Fruit fly (Drosophila melanogaster) whole organism, embryonic: ENCODE measurements around the gene PGRP-LA.

ENCODE experiments used
- Ada2b ChIP-seq: fragments of 200-800 bp; sonication (Bioruptor generic); IDR thresholded peaks from 2 replicates; pipeline ENCODE4 v1.3.6; 2022; ENCODE audit warnings: missing biosample characterization, missing genetic modification characterization
- Atf6 ChIP-seq: fragments of 200-800 bp; sonication (Bioruptor generic); IDR thresholded peaks from 2 replicates; pipeline ENCODE4 v1.3.6; 2022; ENCODE audit warnings: missing biosample characterization, missing genetic modification characterization
- Bdp1 ChIP-seq: fragments of 200-800 bp; sonication (Bioruptor generic); optimal IDR thresholded peaks from 3 replicates; lab custom pipeline; 2016; ENCODE audit warnings: missing biosample characterization, missing genetic modification characterization
- CG10209 ChIP-seq: fragments of 200-800 bp; sonication (Bioruptor generic); optimal IDR thresholded peaks from 3 replicates; lab custom pipeline; 2017; ENCODE audit warnings: missing biosample characterization, mild to moderate bottlenecking, missing genetic modification characterization, missing genetic modification reagents
- CG11696 ChIP-seq: fragments of 200-800 bp; sonication (Bioruptor generic); IDR thresholded peaks from 2 replicates; pipeline ENCODE4 v1.3.6; 2022; ENCODE audit warnings: missing biosample characterization, missing genetic modification characterization
- CG12155 ChIP-seq: fragments of 200-800 bp; sonication (Bioruptor generic); optimal IDR thresholded peaks from 3 replicates; lab custom pipeline; 2016; ENCODE audit warnings: missing biosample characterization, missing genetic modification characterization
- CG12236 ChIP-seq: fragments of 200-800 bp; sonication (Bioruptor generic); optimal IDR thresholded peaks from 2 replicates; lab custom pipeline; 2016; ENCODE audit warnings: missing biosample characterization, missing genetic modification characterization
- CG14667 ChIP-seq: fragments of 200-800 bp; sonication (Bioruptor generic); IDR thresholded peaks from 2 replicates; pipeline ENCODE4 v1.3.6; 2022; ENCODE audit warnings: missing biosample characterization, missing genetic modification characterization
- CG17385 ChIP-seq: fragments of 200-800 bp; sonication (Bioruptor generic); optimal IDR thresholded peaks from 3 replicates; lab custom pipeline; 2018; ENCODE audit warnings: missing biosample characterization, mild to moderate bottlenecking, missing genetic modification characterization
- CG17912 ChIP-seq: fragments of 200-800 bp; sonication (Bioruptor generic); optimal IDR thresholded peaks from 2 replicates; lab custom pipeline; 2018; ENCODE audit warnings: missing biosample characterization, mild to moderate bottlenecking, missing genetic modification characterization
- CG18476 ChIP-seq: fragments of 200-800 bp; sonication (Bioruptor generic); optimal IDR thresholded peaks from 2 replicates; lab custom pipeline; 2016; ENCODE audit warnings: missing biosample characterization, mild to moderate bottlenecking, missing genetic modification characterization
- CG2889 ChIP-seq: fragments of 200-800 bp; sonication (Bioruptor generic); IDR thresholded peaks from 3 replicates; pipeline ENCODE4 v1.3.6; 2022; ENCODE audit warnings: missing biosample characterization, missing genetic modification characterization
- CG3281 ChIP-seq: fragments of 200-800 bp; sonication (Bioruptor generic); optimal IDR thresholded peaks from 3 replicates; lab custom pipeline; 2017; ENCODE audit warnings: missing biosample characterization, mild to moderate bottlenecking, missing genetic modification characterization
- CG33213 ChIP-seq: fragments of 200-800 bp; sonication (Bioruptor generic); optimal IDR thresholded peaks from 3 replicates; lab custom pipeline; 2016; ENCODE audit warnings: missing biosample characterization, missing genetic modification characterization
- CG33557 ChIP-seq: fragments of 200-800 bp; sonication (Bioruptor generic); optimal IDR thresholded peaks from 2 replicates; lab custom pipeline; 2019; ENCODE audit warnings: missing biosample characterization, mild to moderate bottlenecking, missing genetic modification characterization, moderate library complexity
- CG3407 ChIP-seq: fragments of 200-800 bp; sonication (Bioruptor generic); optimal IDR thresholded peaks from 2 replicates; lab custom pipeline; 2018; ENCODE audit warnings: missing biosample characterization, mild to moderate bottlenecking, missing genetic modification characterization
- CG34422 ChIP-seq: fragments of 200-800 bp; sonication (Bioruptor generic); IDR thresholded peaks from 3 replicates; pipeline ENCODE4 v1.3.6; 2022; ENCODE audit warnings: missing biosample characterization, missing genetic modification characterization
- CG42726 ChIP-seq: fragments of 200-800 bp; sonication (Bioruptor generic); IDR thresholded peaks from 2 replicates; pipeline ENCODE4 v1.3.6; 2022; ENCODE audit warnings: missing biosample characterization, missing genetic modification characterization; ENCODE audit not compliant: partially characterized antibody
- CG5180 ChIP-seq: fragments of 200-800 bp; sonication (Bioruptor generic); optimal IDR thresholded peaks from 3 replicates; lab custom pipeline; 2017; ENCODE audit warnings: missing biosample characterization, missing genetic modification characterization, mild to moderate bottlenecking, moderate library complexity, missing genetic modification reagents
- CG9609 ChIP-seq: fragments of 200-800 bp; sonication (Bioruptor generic); optimal IDR thresholded peaks from 3 replicates; lab custom pipeline; 2016; ENCODE audit warnings: missing biosample characterization, missing genetic modification characterization
- CG9932 ChIP-seq: fragments of 200-800 bp; sonication (Bioruptor generic); IDR thresholded peaks from 2 replicates; pipeline ENCODE4 v1.3.6; 2022; ENCODE audit warnings: missing biosample characterization, missing genetic modification characterization
- D19B ChIP-seq: fragments of 200-800 bp; sonication (Bioruptor generic); optimal IDR thresholded peaks from 2 replicates; lab custom pipeline; 2017; ENCODE audit warnings: missing biosample characterization, mild to moderate bottlenecking, missing genetic modification characterization
- Dll ChIP-seq: fragments of 200-800 bp; sonication (Bioruptor generic); IDR thresholded peaks from 4 replicates; pipeline ENCODE4 v1.3.6; 2022; ENCODE audit warnings: missing biosample characterization, missing genetic modification characterization; ENCODE audit not compliant: partially characterized antibody
- Fer3 ChIP-seq: fragments of 200-800 bp; sonication (Bioruptor generic); optimal IDR thresholded peaks from 2 replicates; lab custom pipeline; 2018; ENCODE audit warnings: missing biosample characterization, mild to moderate bottlenecking, missing genetic modification characterization, moderate library complexity
- H2.0 ChIP-seq: fragments of 200-800 bp; sonication (Bioruptor generic); IDR thresholded peaks from 2 replicates; pipeline ENCODE4 v1.3.6; 2022; ENCODE audit warnings: missing biosample characterization, missing genetic modification characterization
- MESR4 ChIP-seq: fragments of 200-800 bp; sonication (Bioruptor generic); optimal IDR thresholded peaks from 2 replicates; lab custom pipeline; 2018; ENCODE audit warnings: missing biosample characterization, mild to moderate bottlenecking, missing genetic modification characterization, moderate library complexity
- Mad ChIP-seq: fragments of 200-800 bp; sonication (Bioruptor generic); optimal IDR thresholded peaks from 2 replicates; lab custom pipeline; 2016; ENCODE audit warnings: missing biosample characterization, missing genetic modification characterization
- NK7.1 ChIP-seq: fragments of 200-800 bp; sonication (Bioruptor generic); optimal IDR thresholded peaks from 3 replicates; lab custom pipeline; 2016; ENCODE audit warnings: missing biosample characterization, missing genetic modification characterization
- Optix ChIP-seq: fragments of 200-800 bp; sonication (Bioruptor generic); IDR thresholded peaks from 3 replicates; pipeline ENCODE4 v1.3.6; 2022; ENCODE audit warnings: missing biosample characterization, missing genetic modification characterization
- Sry-β ChIP-seq: fragments of 200-800 bp; sonication (Bioruptor generic); optimal IDR thresholded peaks from 2 replicates; lab custom pipeline; 2018; ENCODE audit warnings: missing biosample characterization, mild to moderate bottlenecking, missing genetic modification characterization, moderate library complexity
- bigmax ChIP-seq: fragments of 200-800 bp; sonication (Bioruptor generic); optimal IDR thresholded peaks from 2 replicates; lab custom pipeline; 2018; ENCODE audit warnings: missing biosample characterization, mild to moderate bottlenecking, missing genetic modification characterization
- br ChIP-seq: fragments of >200 bp; optimal IDR thresholded peaks from 2 replicates; lab custom pipeline; 2017
- bsh ChIP-seq, 2 experiments: fragments of 200-800 bp; sonication (Bioruptor generic); optimal IDR thresholded peaks; 2 replicates each; lab custom pipeline; 2017 to 2018; ENCODE audit warnings: mild to moderate bottlenecking in 2 of 2, missing biosample characterization in 2 of 2, missing genetic modification characterization in 2 of 2, moderate library complexity in 1 of 2
- chinmo ChIP-seq: fragments of 200-800 bp; sonication (Bioruptor generic); IDR thresholded peaks from 4 replicates; pipeline ENCODE4 v1.3.6; 2022; ENCODE audit warnings: missing biosample characterization, missing genetic modification characterization; ENCODE audit not compliant: partially characterized antibody
- ci ChIP-seq: fragments of 200-800 bp; sonication (Bioruptor generic); IDR thresholded peaks from 3 replicates; pipeline ENCODE4 v1.3.6; 2022; ENCODE audit warnings: missing biosample characterization, missing genetic modification characterization
- exex ChIP-seq: fragments of 200-800 bp; sonication (Bioruptor generic); optimal IDR thresholded peaks from 4 replicates; lab custom pipeline; 2018; ENCODE audit warnings: missing biosample characterization, mild to moderate bottlenecking, missing genetic modification characterization, moderate library complexity
- fu2 ChIP-seq: fragments of 200-800 bp; sonication (Bioruptor generic); optimal IDR thresholded peaks from 2 replicates; lab custom pipeline; 2016; ENCODE audit warnings: missing biosample characterization, missing genetic modification characterization
- insv ChIP-seq, 2 experiments: fragments of 200-800 bp; sonication (Bioruptor generic); optimal IDR thresholded peaks; 3 replicates each; lab custom pipeline; 2016 to 2018; ENCODE audit warnings: missing biosample characterization in 2 of 2, missing genetic modification characterization in 2 of 2
- inv ChIP-seq: fragments of 200-800 bp; sonication (Bioruptor generic); IDR thresholded peaks from 2 replicates; pipeline ENCODE4 v1.3.6; 2022; ENCODE audit warnings: missing biosample characterization, missing genetic modification characterization; ENCODE audit not compliant: partially characterized antibody
- nau ChIP-seq: fragments of 200-800 bp; sonication (Bioruptor generic); optimal IDR thresholded peaks from 3 replicates; lab custom pipeline; 2017; ENCODE audit warnings: missing biosample characterization, mild to moderate bottlenecking, missing genetic modification characterization, missing genetic modification reagents
- pnt ChIP-seq: fragments of 200-800 bp; sonication (Bioruptor generic); optimal IDR thresholded peaks from 3 replicates; lab custom pipeline; 2016; ENCODE audit warnings: missing biosample characterization, missing genetic modification characterization
- rib ChIP-seq: fragments of 200-800 bp; sonication (Bioruptor generic); IDR thresholded peaks from 2 replicates; pipeline ENCODE4 v1.3.6; 2022; ENCODE audit warnings: missing biosample characterization, missing genetic modification characterization
- sc ChIP-seq, 3 experiments: fragments of >200 bp in 2 of 3; fragments of 200-800 bp in 1 of 3; sonication (Bioruptor generic) in 1 of 3; optimal IDR thresholded peaks; 2 replicates in 2 of 3; 3 replicates in 1 of 3; lab custom pipeline; 2017; ENCODE audit warnings: mild to moderate bottlenecking in 1 of 3, missing biosample characterization in 1 of 3, missing genetic modification characterization in 1 of 3, missing genetic modification reagents in 1 of 3
- sisA ChIP-seq: fragments of 200-800 bp; sonication (Bioruptor generic); IDR thresholded peaks from 2 replicates; pipeline ENCODE4 v1.3.6; 2022; ENCODE audit warnings: missing biosample characterization, missing genetic modification characterization
- slbo ChIP-seq: fragments of 200-800 bp; sonication (Bioruptor generic); IDR thresholded peaks from 2 replicates; pipeline ENCODE4 v1.3.6; 2022; ENCODE audit warnings: missing biosample characterization, missing genetic modification characterization
- sna ChIP-seq: fragments of 200-800 bp; sonication (Bioruptor generic); IDR thresholded peaks from 2 replicates; pipeline ENCODE4 v1.3.6; 2022; ENCODE audit warnings: missing biosample characterization, missing genetic modification characterization; ENCODE audit not compliant: partially characterized antibody
- sob ChIP-seq: fragments of 200-800 bp; sonication (Bioruptor generic); IDR thresholded peaks from 2 replicates; pipeline ENCODE4 v1.3.6; 2022; ENCODE audit warnings: missing biosample characterization, missing genetic modification characterization
- vnd ChIP-seq: fragments of 200-800 bp; sonication (Bioruptor generic); IDR thresholded peaks from 3 replicates; pipeline ENCODE4 v1.3.6; 2022; ENCODE audit warnings: missing biosample characterization, missing genetic modification characterization; ENCODE audit not compliant: partially characterized antibody

PGRP-LA gene

dm6 chr3L:9377198-9378035, 43.3 kb downstream of the PGRP-LA start, which contains the start of gene Hsp26 (continued):
- TF ChIP-seq CG11696 (GFP tag; lab: Robert Waterston, UW): peak; percentile 65
- TF ChIP-seq CG34422 (GFP tag; lab: Robert Waterston, UW): peak; percentile 86; the same call in 2 of the 3 replicates
- peak; percentile 83 for TF ChIP-seq CG12155
- peak; percentile 72 for TF ChIP-seq CG33213 (GFP tag; lab: Kevin White, UChicago)
- TF ChIP-seq sob (GFP tag; lab: Robert Waterston, UW): peak; percentile 82
- TF ChIP-seq CG9609 (GFP tag; lab: Kevin White, UChicago): peak; percentile 82
- peak; percentile 79 for TF ChIP-seq H2.0 (GFP tag; lab: Robert Waterston, UW)
- peak; percentile 70 for TF ChIP-seq Bdp1 (GFP tag; lab: Kevin White, UChicago)
- peak; percentile 63; the same call in 2 of the 3 replicates for TF ChIP-seq CG2889 (GFP tag; lab: Robert Waterston, UW)
- TF ChIP-seq CG18476 (GFP tag; lab: Kevin White, UChicago): peak; percentile 74
- TF ChIP-seq Dll (GFP tag; lab: Robert Waterston, UW): peak; percentile 30; the same call in 2 of the 4 replicates
- TF ChIP-seq D19B (GFP tag; lab: Kevin White, UChicago): peak; percentile 54
- TF ChIP-seq nau: peak; percentile 87
- TF ChIP-seq bigmax (GFP tag; lab: Kevin White, UChicago): peak; percentile 62
- TF ChIP-seq sc (optimal IDR thresholded peaks at IDR 0.05; lab: Kevin White, UChicago): no peak
- peak; percentile 72 for TF ChIP-seq sc (GFP tag; optimal IDR thresholded peaks at IDR 0.05; lab: Kevin White, UChicago)
- peak; percentile 85 for TF ChIP-seq pnt
- no peak for TF ChIP-seq CG17912
- TF ChIP-seq ci (GFP tag; lab: Robert Waterston, UW): peak; percentile 96
- TF ChIP-seq fu2: peak; percentile 83
- TF ChIP-seq CG42726 (GFP tag; lab: Robert Waterston, UW): no peak
- TF ChIP-seq CG9932 (GFP tag; lab: Robert Waterston, UW): peak; percentile 61
- TF ChIP-seq vnd (GFP tag; lab: Robert Waterston, UW): no peak
- TF ChIP-seq Fer3: peak; percentile 65
- TF ChIP-seq Mad (GFP tag; lab: Kevin White, UChicago): peak; percentile 61
- TF ChIP-seq br (lab: Kevin White, UChicago): no peak
- TF ChIP-seq exex (tag; lab: Kevin White, UChicago): no peak
- TF ChIP-seq sna: no peak
- TF ChIP-seq MESR4 (GFP tag; lab: Kevin White, UChicago): peak; percentile 3
- TF ChIP-seq Ada2b (GFP tag; lab: Robert Waterston, UW): peak; percentile 84
- peak; percentile 78 for TF ChIP-seq CG3407 (GFP tag; lab: Kevin White, UChicago)
- peak; percentile 71 for TF ChIP-seq CG14667 (GFP tag; lab: Robert Waterston, UW)
- TF ChIP-seq CG17385: peak; percentile 85
- TF ChIP-seq rib (GFP tag; lab: Robert Waterston, UW): peak; percentile 75
- peak; percentile 74 for TF ChIP-seq sisA
- TF ChIP-seq insv (GFP tag; optimal IDR thresholded peaks at IDR 0.05; lab: Kevin White, UChicago): no peak
- TF ChIP-seq bsh (GFP tag; optimal IDR thresholded peaks at IDR 0.05; lab: Kevin White, UChicago): peak; percentile 74 to 93
- peak; percentile 21 for TF ChIP-seq CG33557
- peak; percentile 84 for TF ChIP-seq CG3281 (GFP tag; lab: Kevin White, UChicago)
- TF ChIP-seq CG10209: peak; percentile 80
- peak; percentile 70 for TF ChIP-seq NK7.1 (GFP tag; lab: Kevin White, UChicago)
- TF ChIP-seq chinmo (GFP tag; lab: Robert Waterston, UW): peak; percentile 86; the same call in 2 of the 4 replicates
- peak; percentile 85 for TF ChIP-seq slbo (GFP tag; lab: Robert Waterston, UW)
- TF ChIP-seq Sry-β: no peak
- peak; percentile 92 for TF ChIP-seq Atf6 (GFP tag; lab: Robert Waterston, UW)
- peak; percentile 54 for TF ChIP-seq CG5180 (GFP tag; lab: Kevin White, UChicago)
- peak; percentile 69 for TF ChIP-seq CG12236 (GFP tag; lab: Kevin White, UChicago)
- no peak for TF ChIP-seq inv (GFP tag; lab: Robert Waterston, UW)
- peak; percentile 23; the same call in 1 of the 3 replicates for TF ChIP-seq Optix (GFP tag; lab: Robert Waterston, UW)
